Worm (Caenorhabditis elegans) whole organism, early embryonic: ENCODE results near the gene R03D7.15.

Experiments used
- ama-1 ChIP-seq: fragments of 150-350 bp; optimal IDR thresholded peaks from 2 replicates; lab custom pipeline; 2014
- flt-1 ChIP-seq: fragments of 200-800 bp; sonication (Bioruptor generic); IDR thresholded peaks from 2 replicates; pipeline ENCODE4 v1.3.6; 2022; ENCODE audit warnings: missing genetic modification characterization, missing compliant biosample characterization
- hmg-4 ChIP-seq: fragments of 200-800 bp; sonication (Bioruptor generic); optimal IDR thresholded peaks from 2 replicates; lab custom pipeline; 2018; ENCODE audit warnings: mild to moderate bottlenecking, missing genetic modification characterization, missing compliant biosample characterization
- hnd-1 ChIP-seq: sonication (generic microtip); optimal IDR thresholded peaks from 2 replicates; lab custom pipeline; 2016; ENCODE audit warnings: missing genetic modification characterization, missing compliant biosample characterization
- pes-1 ChIP-seq: fragments of 200-800 bp; sonication (Bioruptor generic); IDR thresholded peaks from 2 replicates; pipeline ENCODE4 v1.3.6; 2022; ENCODE audit warnings: missing genetic modification reagents, missing genetic modification characterization, missing compliant biosample characterization

- TF ChIP-seq hnd-1 (tag; lab: Kevin White, UChicago) (no peak), pes-1 (no peak), ama-1 (lab: Kevin White, UChicago) (no peak), flt-1 (no peak), hmg-4 (GFP tag; lab: Kevin White, UChicago) (no peak)
Observed at ce11 chrII:10959138-10959537, 17.1 kb downstream of the R03D7.15 start.
